Worm (Caenorhabditis elegans): ENCODE measurements around the gene C06E4.1.

The C06E4.1 gene

ce11 chrIV:7237668-7238214 lies 45.3 kb upstream of the C06E4.1 start, which contains the start of gene elo-3:
Gene elo-3, plus strand, starts transcription at chrIV:7237718.
- TF ChIP-seq ref-2 (tag; optimal IDR thresholded peaks at IDR 0.05) (no peak), fkh-6 (tag; optimal IDR thresholded peaks at IDR 0.05) (no peak), ceh-45 (GFP tag; IDR thresholded peaks at IDR 0.05) (no peak), K09A11.1 (tag; optimal IDR thresholded peaks at IDR 0.05; ENCODE audit: insufficient read depth) (no peak), C38D4.7 (GFP tag; optimal IDR thresholded peaks at IDR 0.05) (no peak), rnt-1 (tag; optimal IDR thresholded peaks at IDR 0.05) (no peak), ztf-16 (tag; optimal IDR thresholded peaks at IDR 0.05) (no peak), pros-1 (tag; optimal IDR thresholded peaks at IDR 0.05) (no peak), ceh-6 (GFP tag; optimal IDR thresholded peaks at IDR 0.05) (no peak), C08G9.2 (tag; optimal IDR thresholded peaks at IDR 0.05) (no peak), sox-4 (tag; optimal IDR thresholded peaks at IDR 0.05) (no peak)

- no peak for TF ChIP-seq pag-3 (tag; optimal IDR thresholded peaks at IDR 0.05; ENCODE audit: borderline replicate concordance)
- no peak for TF ChIP-seq che-1 (tag; optimal IDR thresholded peaks at IDR 0.05)
- TF ChIP-seq lin-11 (tag; optimal IDR thresholded peaks at IDR 0.05), result no peak
- TF ChIP-seq ceh-19 (GFP tag; optimal IDR thresholded peaks at IDR 0.05), result no peak
- TF ChIP-seq tbx-7 (tag; optimal IDR thresholded peaks at IDR 0.05), result no peak
- no peak for TF ChIP-seq ceh-22 (tag; optimal IDR thresholded peaks at IDR 0.05)
- TF ChIP-seq ets-4 (tag; optimal IDR thresholded peaks at IDR 0.05), result no peak
- TF ChIP-seq elt-4 (tag; optimal IDR thresholded peaks at IDR 0.05), result no peak
These were observed 42.5 kb upstream of the C06E4.1 start for ce11 chrIV:7240564-7240963.

ce11 chrIV:7242220-7242789 lies 40.8 kb upstream of the C06E4.1 start, which contains the start of gene gstk-2:
Gene gstk-2, minus strand, starts transcription at chrIV:7242270.
- TF ChIP-seq odd-2 (tag; optimal IDR thresholded peaks at IDR 0.05) (no peak), hlh-8 (tag; optimal IDR thresholded peaks at IDR 0.05) (no peak)

ce11 chrIV:7243913-7244312 lies 39.1 kb upstream of the C06E4.1 start, which contains the start of gene afmd-1:
Gene afmd-1, plus strand, starts transcription at chrIV:7244228.
- TF ChIP-seq T23F11.4 (GFP tag; optimal IDR thresholded peaks at IDR 0.05) (no peak), hlh-13 (GFP tag; optimal IDR thresholded peaks at IDR 0.05) (no peak), hlh-30 (tag; optimal IDR thresholded peaks at IDR 0.05; ENCODE audit: insufficient read depth) (no peak), unc-3 (GFP tag; conservative IDR thresholded peaks at IDR 0.05) (no peak), unc-3 (tag; optimal IDR thresholded peaks at IDR 0.05) (no peak), fkh-10 (GFP tag; optimal IDR thresholded peaks at IDR 0.05) (no peak), C38D4.7 (GFP tag; optimal IDR thresholded peaks at IDR 0.05) (no peak), ttx-3 (tag; optimal IDR thresholded peaks at IDR 0.05) (no peak), ref-2 (tag; optimal IDR thresholded peaks at IDR 0.05) (no peak), unc-42 (tag; optimal IDR thresholded peaks at IDR 0.05) (no peak), ceh-31 (tag; optimal IDR thresholded peaks at IDR 0.05) (no peak), syd-9 (tag; optimal IDR thresholded peaks at IDR 0.05) (no peak)

ce11 chrIV:7245592-7245991 lies 37.5 kb upstream of the C06E4.1 start:
- TF ChIP-seq ahr-1 (tag; optimal IDR thresholded peaks at IDR 0.05), result no peak
- TF ChIP-seq K09A11.1 (tag; optimal IDR thresholded peaks at IDR 0.05; ENCODE audit: insufficient read depth), result no peak
- no peak for TF ChIP-seq pag-3 (tag; optimal IDR thresholded peaks at IDR 0.05; ENCODE audit: borderline replicate concordance)

ce11 chrIV:7246553-7246952 lies 36.5 kb upstream of the C06E4.1 start, which contains the start of gene col-114:
Gene col-114, minus strand, starts transcription at chrIV:7246653.
- TF ChIP-seq hlh-8 (tag; optimal IDR thresholded peaks at IDR 0.05) (no peak), sdc-2 (tag; optimal IDR thresholded peaks at IDR 0.05) (no peak), ceh-6 (GFP tag; optimal IDR thresholded peaks at IDR 0.05) (no peak), dve-1 (tag; optimal IDR thresholded peaks at IDR 0.05) (no peak), hlh-30 (tag; optimal IDR thresholded peaks at IDR 0.05; ENCODE audit: insufficient read depth) (no peak), ceh-22 (tag; optimal IDR thresholded peaks at IDR 0.05) (no peak), pha-4 (tag; optimal IDR thresholded peaks at IDR 0.05) (no peak), ceh-30 (tag; optimal IDR thresholded peaks at IDR 0.05) (no peak)

All from whole organism, late embryonic.